Fruit fly (Drosophila melanogaster) whole organism, adult: Measurements from ENCODE around the gene ERR.

Source experiments
- CG7045 ChIP-seq: fragments of 200-800 bp; sonication (Bioruptor generic); optimal IDR thresholded peaks from 2 replicates; lab custom pipeline; 2017; ENCODE audit warnings: missing biosample characterization, mild to moderate bottlenecking, missing genetic modification characterization
- CG7101 ChIP-seq: fragments of 200-800 bp; sonication (Bioruptor generic); optimal IDR thresholded peaks from 2 replicates; lab custom pipeline; 2018; ENCODE audit warnings: missing biosample characterization, mild to moderate bottlenecking, missing genetic modification characterization, moderate library complexity
- Hr96 ChIP-seq: fragments of 200-800 bp; sonication (Bioruptor generic); optimal IDR thresholded peaks from 2 replicates; lab custom pipeline; 2016; ENCODE audit warnings: missing biosample characterization, missing genetic modification characterization
- bab1 ChIP-seq: fragments of 200-800 bp; sonication (Bioruptor generic); optimal IDR thresholded peaks from 3 replicates; lab custom pipeline; 2019; ENCODE audit warnings: missing biosample characterization, mild to moderate bottlenecking, missing genetic modification characterization, moderate library complexity
- cnc ChIP-seq, 2 experiments: fragments of >200 bp; optimal IDR thresholded peaks; 2 replicates each; lab custom pipeline; 2017

- TF ChIP-seq bab1 (peak; percentile 82), CG7045 (GFP tag; lab: Kevin White, UChicago) (peak; percentile 81), cnc (optimal IDR thresholded peaks at IDR 0.05; lab: Kevin White, UChicago) (no peak), CG7101 (peak; percentile 84), Hr96 (GFP tag; lab: Kevin White, UChicago) (peak; percentile 80)
Observed at dm6 chr3L:8137448-8137906, 49.0 kb downstream of the ERR start, which contains the start of the genes Setx and mus301.
